Fruit fly (Drosophila melanogaster): Measurements from ENCODE around the gene CG12535.
A peak's percentile ranks its signal among the peaks of the same experiment; 100 is the strongest.

The CG12535 gene

DNA sequence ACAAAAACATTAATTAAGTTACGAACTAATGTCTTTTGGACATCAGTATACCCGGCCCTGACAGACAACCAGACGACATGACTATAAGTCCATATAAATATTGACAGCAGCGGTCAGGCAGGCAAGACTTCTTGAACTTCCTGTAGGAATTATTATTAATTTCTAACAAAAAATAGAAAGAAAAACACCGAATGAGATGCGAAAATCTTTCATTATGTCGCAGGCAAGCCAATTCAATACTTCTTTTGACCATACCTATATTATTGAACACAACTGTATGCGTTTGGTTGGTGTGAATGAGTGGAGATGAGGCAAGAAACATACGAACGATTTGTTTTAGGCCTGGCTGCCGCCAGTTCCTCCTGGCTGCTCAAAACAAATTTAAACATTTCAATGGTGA, 23.8 kb downstream of the CG12535 start:
- TF ChIP-seq Dif (GFP tag; optimal IDR thresholded peaks at IDR 0.05; ENCODE audit: partially characterized antibody) (no peak), CrebA (GFP tag; optimal IDR thresholded peaks at IDR 0.05; ENCODE audit: borderline replicate concordance) (no peak), sage (GFP tag; optimal IDR thresholded peaks at IDR 0.05) (peak; percentile 14), CG32264 (GFP tag; optimal IDR thresholded peaks at IDR 0.05) (no peak), Hr78 (GFP tag; optimal IDR thresholded peaks at IDR 0.05) (no peak), jim (GFP tag; optimal IDR thresholded peaks at IDR 0.05) (no peak), OdsH (GFP tag; optimal IDR thresholded peaks at IDR 0.05) (peak; percentile 32), dsf (GFP tag; optimal IDR thresholded peaks at IDR 0.05; ENCODE audit: borderline replicate concordance) (no peak), Rel (GFP tag; optimal IDR thresholded peaks at IDR 0.05) (no peak), Rel (tag; optimal IDR thresholded peaks at IDR 0.05) (no peak), Sp1 (GFP tag; optimal IDR thresholded peaks at IDR 0.05) (peak; percentile 12), brk (GFP tag; optimal IDR thresholded peaks at IDR 0.05) (no peak), rgr (GFP tag; optimal IDR thresholded peaks at IDR 0.05) (peak; percentile 60), dmrt93B (GFP tag; optimal IDR thresholded peaks at IDR 0.05) (no peak), ey (GFP tag; optimal IDR thresholded peaks at IDR 0.05) (peak; percentile 48), dl (GFP tag; optimal IDR thresholded peaks at IDR 0.05; ENCODE audit: insufficient read depth in 1 of 2, partially characterized antibody in 2 of 2) (no peak), Abd-B (GFP tag; optimal IDR thresholded peaks at IDR 0.05) (no peak), Dfd (GFP tag; optimal IDR thresholded peaks at IDR 0.05) (no peak), Hnf4 (GFP tag; optimal IDR thresholded peaks at IDR 0.05) (peak; percentile 40), CG9705 (GFP tag; optimal IDR thresholded peaks at IDR 0.05) (no peak), foxo (GFP tag; optimal IDR thresholded peaks at IDR 0.05) (peak in 1 of 2 experiments; percentile 55), tai (GFP tag; optimal IDR thresholded peaks at IDR 0.05) (no peak), h (GFP tag; optimal IDR thresholded peaks at IDR 0.05) (peak; percentile 65), woc (GFP tag; optimal IDR thresholded peaks at IDR 0.05) (peak; percentile 42), Mio (GFP tag; optimal IDR thresholded peaks at IDR 0.05) (no peak), sv (GFP tag; optimal IDR thresholded peaks at IDR 0.05) (peak; percentile 37), N (GFP tag; optimal IDR thresholded peaks at IDR 0.05) (no peak), Jra (GFP tag; optimal IDR thresholded peaks at IDR 0.05) (no peak), Vsx2 (GFP tag; optimal IDR thresholded peaks at IDR 0.05; ENCODE audit: partially characterized antibody) (no peak), Hr83 (GFP tag; optimal IDR thresholded peaks at IDR 0.05; ENCODE audit: poor library complexity, severe bottlenecking) (no peak), HLH106 (tag; optimal IDR thresholded peaks at IDR 0.05) (no peak), pan (optimal IDR thresholded peaks at IDR 0.05) (no peak), usp (GFP tag; optimal IDR thresholded peaks at IDR 0.05) (no peak), Myc (optimal IDR thresholded peaks at IDR 0.05) (no peak), GATAd (GFP tag; optimal IDR thresholded peaks at IDR 0.05) (no peak), fru (GFP tag; optimal IDR thresholded peaks at IDR 0.05) (peak; percentile 47), br (GFP tag; optimal IDR thresholded peaks at IDR 0.05) (peak; percentile 51), psq (GFP tag; optimal IDR thresholded peaks at IDR 0.05) (peak; percentile 33), lola (GFP tag; optimal IDR thresholded peaks at IDR 0.05) (no peak)

DNA sequence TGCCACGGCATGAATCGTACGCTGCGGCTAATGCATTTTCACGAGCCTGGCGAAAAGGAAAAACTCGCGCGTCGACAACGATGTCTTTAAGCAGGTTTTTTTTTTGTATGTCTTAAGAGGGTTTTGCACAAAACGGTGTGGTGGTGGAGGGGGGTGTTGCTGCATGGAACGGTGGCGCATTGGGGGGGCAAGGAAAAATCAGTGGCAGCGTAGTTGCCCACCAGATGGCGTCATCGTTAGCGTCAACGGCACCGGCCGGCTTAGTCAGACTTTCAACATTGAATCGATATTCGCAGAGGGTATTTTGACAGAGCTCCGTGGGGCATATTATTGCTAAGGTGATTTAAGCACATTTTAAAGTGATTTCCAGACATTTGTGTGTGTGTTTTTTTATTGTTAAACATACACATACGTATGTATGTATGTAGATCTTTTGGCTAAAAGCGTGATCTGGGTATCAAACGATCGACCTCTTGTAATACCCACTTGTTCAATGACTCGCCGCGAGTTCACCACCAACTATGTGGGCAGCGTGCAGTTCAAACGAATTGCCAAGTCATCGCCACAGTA, 25.5 kb downstream of the CG12535 start:
- TF ChIP-seq fru (GFP tag; optimal IDR thresholded peaks at IDR 0.05) = peak; percentile 7
- TF ChIP-seq N (GFP tag; optimal IDR thresholded peaks at IDR 0.05) = no peak
